Fruit fly (Drosophila melanogaster): ENCODE results near the gene Gp93.

Gp93 gene

DNA sequence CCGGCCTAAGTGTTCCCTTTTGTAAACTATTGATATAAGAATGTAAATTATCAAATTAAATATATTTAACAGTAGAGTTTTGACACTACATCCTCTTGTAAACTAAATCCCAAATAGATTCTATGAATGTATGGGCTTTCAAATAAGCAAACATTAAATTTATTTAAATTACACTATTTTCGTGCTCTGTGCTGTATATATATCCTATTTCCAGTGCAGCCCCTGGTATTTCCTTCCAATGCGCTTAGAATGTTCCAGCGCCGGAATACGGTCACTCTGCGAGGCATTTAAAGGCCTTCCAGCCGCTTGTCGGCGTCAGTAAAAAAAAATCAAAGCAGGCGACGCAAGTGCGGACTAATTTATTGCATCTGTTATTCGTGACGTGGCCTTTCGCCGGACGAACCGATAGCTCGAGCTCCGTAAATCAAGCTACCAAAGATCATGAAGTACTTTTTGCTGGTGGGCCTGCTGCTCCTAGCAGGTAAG, at the start of gene Gp93:
TSS of gene Gp93 (plus strand) at position 291 of the 486 bp plus-strand sequence.
- TF ChIP-seq usp (GFP tag; optimal IDR thresholded peaks at IDR 0.05) (no peak), CG8478 (optimal IDR thresholded peaks at IDR 0.05) (no peak), EcR (GFP tag; optimal IDR thresholded peaks at IDR 0.05) (no peak), psq (optimal IDR thresholded peaks at IDR 0.05) (no peak), Dll (optimal IDR thresholded peaks at IDR 0.05) (no peak), pan (optimal IDR thresholded peaks at IDR 0.05) (no peak)

DNA sequence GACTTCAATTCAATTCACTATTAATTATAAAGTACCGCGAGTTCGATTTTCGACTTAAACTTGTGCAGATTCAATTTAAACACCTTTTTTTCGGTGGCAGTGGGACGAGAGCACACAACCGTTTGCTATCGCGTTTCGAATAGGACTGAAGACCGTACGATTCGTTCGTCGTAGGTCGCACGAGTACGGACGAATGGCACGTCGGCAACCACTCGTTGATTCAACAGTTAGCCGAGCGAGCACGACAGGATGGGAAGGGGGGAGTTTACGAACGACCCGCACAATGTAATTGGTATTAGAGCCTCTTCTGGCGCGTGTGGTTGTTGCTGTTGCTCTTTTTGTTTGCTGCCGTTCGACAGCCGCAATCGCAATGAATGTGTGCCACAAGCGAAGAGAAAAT, 42.8 kb upstream of the Gp93 start, which contains the start of gene CG34353:
TSS of gene CG34353 (minus strand) at position 149 of the 400 bp plus-strand sequence.
- TF ChIP-seq CG8478 (optimal IDR thresholded peaks at IDR 0.05) (no peak), Dll (optimal IDR thresholded peaks at IDR 0.05) (no peak), EcR (GFP tag; optimal IDR thresholded peaks at IDR 0.05) (no peak), usp (GFP tag; optimal IDR thresholded peaks at IDR 0.05) (no peak), psq (optimal IDR thresholded peaks at IDR 0.05) (no peak), pan (optimal IDR thresholded peaks at IDR 0.05) (no peak)

DNA sequence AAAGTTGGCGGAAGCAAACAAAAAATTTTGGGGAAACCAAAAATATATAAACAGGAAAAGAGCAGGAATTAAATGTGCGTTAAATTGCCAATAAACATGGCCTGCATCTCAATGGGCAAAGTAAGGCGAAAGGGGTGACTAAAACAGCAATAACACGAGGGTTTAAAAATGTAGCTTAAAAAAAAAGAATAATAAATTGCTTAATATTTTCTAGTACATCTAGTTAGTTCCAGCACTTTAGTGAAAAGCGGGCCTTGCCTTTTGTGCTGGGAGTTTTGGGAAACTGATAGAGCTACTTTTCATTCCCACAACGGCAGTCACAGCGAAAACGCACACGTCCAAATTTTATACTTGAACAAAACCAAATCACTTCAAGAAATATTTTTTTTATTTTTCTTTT, 36.4 kb upstream of the Gp93 start, which contains the start of gene mil:
TSS of gene mil (plus strand) at position 301 of the 400 bp plus-strand sequence.
- TF ChIP-seq CG8478 (optimal IDR thresholded peaks at IDR 0.05) = no peak
- no peak for TF ChIP-seq Dll (optimal IDR thresholded peaks at IDR 0.05)

DNA sequence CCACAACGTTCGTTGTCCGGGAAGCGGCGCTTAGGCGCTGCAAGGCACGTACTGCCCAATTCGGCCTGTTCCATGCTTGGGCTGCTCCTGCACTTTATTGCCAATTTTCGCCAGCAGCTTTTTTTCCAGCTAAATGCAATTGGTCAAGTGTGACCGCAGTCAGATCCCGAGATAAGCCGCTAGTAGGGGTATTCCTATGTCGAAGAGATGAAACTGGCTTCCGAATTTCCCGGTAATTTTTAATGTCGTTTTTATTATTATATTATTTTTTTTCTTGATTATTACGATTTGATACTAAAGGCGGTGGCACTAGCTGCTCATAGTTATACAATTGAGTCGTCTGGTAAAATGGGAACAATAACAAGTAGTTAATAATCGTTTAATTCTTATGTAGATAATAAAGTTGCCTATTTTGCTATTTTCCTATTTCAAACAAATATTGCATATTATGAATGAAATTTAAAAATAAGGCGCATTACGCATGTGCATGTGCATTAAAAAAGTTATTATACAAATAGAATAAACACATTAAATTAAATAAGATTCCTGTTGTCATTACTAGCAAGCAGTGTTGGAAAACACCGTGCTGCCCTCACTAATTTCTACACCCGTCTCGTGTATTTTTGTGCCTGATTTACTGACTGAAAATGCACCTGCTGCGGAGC, 32.0 kb upstream of the Gp93 start, which contains the start of the genes CG5003 and mRpS22:
TSS of gene CG5003 (minus strand) at position 162 of the 665 bp plus-strand sequence.
TSS of gene mRpS22 (plus strand) at position 554 of the 665 bp plus-strand sequence.
- TF ChIP-seq EcR (GFP tag; optimal IDR thresholded peaks at IDR 0.05) (no peak), CG8478 (optimal IDR thresholded peaks at IDR 0.05) (no peak), psq (optimal IDR thresholded peaks at IDR 0.05) (no peak), pan (optimal IDR thresholded peaks at IDR 0.05) (no peak), Dll (optimal IDR thresholded peaks at IDR 0.05) (no peak), usp (GFP tag; optimal IDR thresholded peaks at IDR 0.05) (no peak)

DNA sequence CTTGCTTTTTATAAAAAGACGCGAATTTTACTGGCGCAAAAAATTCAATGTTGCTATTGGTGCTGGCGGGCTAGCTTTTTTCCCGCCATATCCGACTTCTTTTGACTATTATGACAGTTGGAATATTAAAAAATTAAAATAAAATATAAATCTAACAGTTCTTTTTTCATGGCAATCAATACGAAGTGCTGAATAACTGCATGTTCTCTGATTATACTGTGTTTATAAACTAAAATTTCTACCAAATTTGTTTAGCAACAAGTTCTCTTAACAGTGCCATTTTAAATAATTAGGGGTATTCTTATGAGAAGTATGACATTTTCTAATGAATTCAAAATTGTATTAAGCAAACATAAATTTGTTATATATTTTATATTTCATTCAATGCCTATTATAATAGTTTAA, 29.1 kb upstream of the Gp93 start, which contains the start of gene Boh1:
TSS of gene Boh1 (minus strand) at position 76 of the 405 bp plus-strand sequence.
- TF ChIP-seq pan (optimal IDR thresholded peaks at IDR 0.05) (no peak), usp (GFP tag; optimal IDR thresholded peaks at IDR 0.05) (no peak), psq (optimal IDR thresholded peaks at IDR 0.05) (no peak), CG8478 (optimal IDR thresholded peaks at IDR 0.05) (no peak), Dll (optimal IDR thresholded peaks at IDR 0.05) (no peak), EcR (GFP tag; optimal IDR thresholded peaks at IDR 0.05) (no peak)

DNA sequence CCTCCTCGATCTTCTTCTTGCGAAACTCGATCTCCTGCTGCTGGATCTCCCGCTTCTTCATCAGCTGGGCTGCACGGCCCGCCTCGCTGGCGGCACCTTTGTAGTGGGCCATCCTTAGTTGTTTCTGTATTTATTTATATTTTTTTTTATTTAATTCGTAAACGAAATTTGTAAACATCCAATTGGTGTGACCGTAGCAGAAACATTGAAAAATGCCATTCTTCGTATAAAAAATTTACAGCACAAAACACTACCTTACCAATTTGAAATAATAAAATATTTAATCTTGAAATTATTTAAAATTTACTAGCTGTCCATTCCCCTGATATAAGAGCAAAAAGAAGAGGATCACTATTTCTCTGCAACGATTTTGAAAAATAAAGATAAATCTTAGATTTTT, 27.6 kb upstream of the Gp93 start, which contains the start of gene CG12259:
TSS of gene CG12259 (minus strand) at position 207 of the 400 bp plus-strand sequence.
- no peak for TF ChIP-seq pan (optimal IDR thresholded peaks at IDR 0.05)
- TF ChIP-seq Dll (optimal IDR thresholded peaks at IDR 0.05) = no peak
- no peak for TF ChIP-seq CG8478 (optimal IDR thresholded peaks at IDR 0.05)
- no peak for TF ChIP-seq usp (GFP tag; optimal IDR thresholded peaks at IDR 0.05)

DNA sequence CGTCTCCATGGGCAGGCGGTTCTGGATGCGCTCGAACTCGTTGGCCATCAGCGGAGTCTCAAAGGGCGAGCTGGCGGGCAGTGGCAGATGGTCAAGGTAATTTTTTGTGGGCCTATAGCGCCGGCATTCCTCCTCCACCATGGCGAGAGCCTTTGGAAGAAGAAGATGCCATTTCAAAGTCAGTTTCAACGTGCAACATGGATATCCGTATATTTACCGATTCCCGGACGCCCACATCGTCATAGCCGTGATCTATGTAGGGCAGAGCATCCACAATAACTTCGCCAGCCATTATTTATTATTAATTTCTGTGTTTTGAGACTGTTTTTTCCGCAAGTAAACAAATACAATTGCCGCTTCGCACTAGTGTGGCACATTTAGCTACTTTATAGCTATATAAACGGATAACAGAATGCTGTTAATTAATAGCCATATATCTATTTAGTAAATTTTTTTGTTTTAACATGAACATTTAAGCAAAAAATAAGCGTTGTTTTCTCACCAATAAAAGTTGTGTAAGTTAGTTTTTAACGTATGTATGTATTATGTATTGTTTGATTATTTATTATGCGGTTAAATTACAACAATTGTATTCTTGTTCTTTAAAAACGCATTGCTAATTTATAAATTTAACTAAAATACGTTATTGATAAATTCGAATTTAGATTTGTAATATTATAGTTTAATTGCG, 26.4 kb upstream of the Gp93 start, which contains the start of gene BCAS2:
TSS of gene BCAS2 (minus strand) at position 375 of the 691 bp plus-strand sequence.
- no peak for TF ChIP-seq Dll (optimal IDR thresholded peaks at IDR 0.05)
- no peak for TF ChIP-seq psq (optimal IDR thresholded peaks at IDR 0.05)
- TF ChIP-seq EcR (GFP tag; optimal IDR thresholded peaks at IDR 0.05) = no peak
- TF ChIP-seq CG8478 (optimal IDR thresholded peaks at IDR 0.05) = no peak
- TF ChIP-seq pan (optimal IDR thresholded peaks at IDR 0.05) = no peak
- no peak for TF ChIP-seq usp (GFP tag; optimal IDR thresholded peaks at IDR 0.05)

DNA sequence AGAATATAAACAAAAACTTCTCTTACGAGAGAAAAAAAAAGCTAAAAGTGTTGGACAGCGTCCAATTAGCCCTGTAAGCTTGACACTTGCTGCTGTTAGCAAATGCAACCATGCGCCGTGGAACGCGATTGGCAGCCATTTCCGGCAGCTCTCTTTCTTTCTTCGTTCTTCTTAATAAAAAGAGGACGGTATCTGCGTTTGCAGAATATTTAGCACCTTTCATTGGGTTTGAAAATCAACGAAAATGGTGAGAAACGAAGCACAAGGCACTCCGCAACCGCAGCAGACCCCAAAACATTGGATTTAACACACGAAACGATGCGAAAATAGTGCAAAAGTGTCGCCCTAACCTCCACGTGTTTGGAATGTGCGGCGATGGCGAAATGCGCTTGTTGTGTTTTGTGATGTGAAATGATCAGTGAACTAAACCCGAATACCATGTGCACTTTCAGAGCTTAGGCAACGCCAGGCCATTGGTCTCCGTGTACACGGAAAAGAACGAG, 25.8 kb upstream of the Gp93 start, which contains the start of gene RpL4:
TSS of gene RpL4 (plus strand) at position 149 of the 503 bp plus-strand sequence.
- TF ChIP-seq CG8478 (optimal IDR thresholded peaks at IDR 0.05) = no peak
- no peak for TF ChIP-seq EcR (GFP tag; optimal IDR thresholded peaks at IDR 0.05)
- no peak for TF ChIP-seq pan (optimal IDR thresholded peaks at IDR 0.05)
- no peak for TF ChIP-seq Dll (optimal IDR thresholded peaks at IDR 0.05)
- TF ChIP-seq psq (optimal IDR thresholded peaks at IDR 0.05) = no peak
- TF ChIP-seq usp (GFP tag; optimal IDR thresholded peaks at IDR 0.05) = no peak

DNA sequence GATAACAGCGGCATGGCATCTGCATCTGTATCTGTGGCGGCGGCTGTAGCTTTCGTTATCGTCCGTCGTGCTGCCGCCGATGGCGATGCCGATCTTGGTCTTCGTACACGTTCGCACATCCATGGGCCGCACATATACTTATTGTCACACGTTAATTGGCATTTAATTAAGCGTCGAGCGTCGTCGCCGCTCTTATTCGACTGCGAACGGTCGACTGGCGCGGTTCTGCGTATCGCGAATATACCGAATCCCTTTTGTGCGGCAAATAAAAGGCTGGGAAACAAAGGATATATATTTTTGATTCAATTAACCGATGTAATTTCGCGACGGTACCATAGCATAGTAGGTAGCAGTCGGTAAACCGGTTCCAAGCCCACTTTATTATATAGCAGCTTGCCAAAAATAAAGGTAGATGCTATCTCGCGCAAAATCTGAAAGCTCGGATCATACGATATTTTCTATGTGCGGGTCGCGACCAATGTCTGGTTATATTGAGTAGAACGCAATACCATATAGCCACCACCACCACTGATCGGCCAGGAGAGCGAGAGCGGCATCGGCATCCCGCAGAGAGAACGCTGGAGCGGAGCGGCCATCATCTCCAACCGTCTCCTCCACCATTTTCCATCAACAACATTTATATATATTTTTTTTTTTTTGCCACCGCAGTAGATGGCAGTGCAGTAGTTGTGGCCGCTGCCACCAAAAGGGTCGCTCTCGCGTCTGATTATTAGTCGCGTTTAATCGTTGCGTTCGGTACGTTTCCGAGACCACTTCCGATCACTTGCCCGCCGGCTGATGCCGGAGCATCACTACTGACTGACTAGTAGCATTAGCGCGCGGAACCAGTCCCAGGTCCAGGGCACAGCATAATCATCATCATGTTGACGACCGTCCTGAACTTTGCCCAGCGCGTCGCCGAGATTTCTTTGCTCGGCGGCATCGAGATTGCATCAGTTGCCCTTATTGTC, 23.2 kb upstream of the Gp93 start, which contains the start of gene mino:
TSS of gene mino (plus strand) at position 192 of the 971 bp plus-strand sequence.
- TF ChIP-seq Dll (optimal IDR thresholded peaks at IDR 0.05) = peak; percentile 28
- TF ChIP-seq psq (optimal IDR thresholded peaks at IDR 0.05) = no peak
- no peak for TF ChIP-seq usp (GFP tag; optimal IDR thresholded peaks at IDR 0.05)
- TF ChIP-seq CG8478 (optimal IDR thresholded peaks at IDR 0.05) = no peak
- TF ChIP-seq EcR (GFP tag; optimal IDR thresholded peaks at IDR 0.05) = no peak
- no peak for TF ChIP-seq pan (optimal IDR thresholded peaks at IDR 0.05)

DNA sequence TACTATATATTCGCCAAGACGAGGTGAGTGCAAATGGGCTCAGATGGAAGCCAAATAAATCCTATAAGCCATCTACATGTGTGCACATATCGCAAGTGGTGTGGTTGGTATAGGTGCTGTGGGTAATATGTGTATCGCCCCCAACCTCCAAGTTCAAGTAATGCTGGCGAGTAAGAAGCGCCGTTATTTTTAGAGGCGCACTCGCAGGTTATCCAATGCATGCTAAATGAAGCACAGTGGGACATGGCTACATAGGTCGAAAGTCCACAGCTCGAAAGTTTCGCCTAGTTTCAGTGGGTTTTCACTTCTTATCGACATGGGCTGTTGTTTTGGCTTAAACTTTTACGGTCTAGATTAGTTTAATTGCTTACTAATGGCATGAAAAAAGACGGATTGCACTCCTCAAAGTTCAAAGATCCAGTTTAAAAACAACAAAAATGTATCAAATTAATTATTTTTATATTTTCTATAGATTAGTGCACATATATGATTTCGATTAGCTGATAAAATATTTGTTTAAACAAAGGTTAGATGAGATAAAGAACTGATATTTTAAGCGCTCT, 22.5 kb upstream of the Gp93 start:
- no peak for TF ChIP-seq usp (GFP tag; optimal IDR thresholded peaks at IDR 0.05)
- no peak for TF ChIP-seq EcR (GFP tag; optimal IDR thresholded peaks at IDR 0.05)
- no peak for TF ChIP-seq psq (optimal IDR thresholded peaks at IDR 0.05)
- TF ChIP-seq pan (optimal IDR thresholded peaks at IDR 0.05) = no peak
- no peak for TF ChIP-seq Dll (optimal IDR thresholded peaks at IDR 0.05)
- TF ChIP-seq CG8478 (optimal IDR thresholded peaks at IDR 0.05) = no peak
